Worm (Caenorhabditis elegans) whole organism, midembryonic: ENCODE measurements around the gene cah-4.

Source experiments
- T22C8.4 ChIP-seq: fragments of 200-800 bp; sonication (Bioruptor generic); IDR thresholded peaks from 2 replicates; pipeline ENCODE4 v1.3.6; 2022; ENCODE audit warnings: missing genetic modification characterization, missing compliant biosample characterization
- cog-1 ChIP-seq: sonication (generic microtip); optimal IDR thresholded peaks from 2 replicates; lab custom pipeline; 2016; ENCODE audit warnings: missing genetic modification characterization, missing compliant biosample characterization
- ref-1 ChIP-seq: fragments of 200-800 bp; sonication (Bioruptor generic); conservative IDR thresholded peaks from 2 replicates; pipeline ENCODE4 v1.3.6; 2022; ENCODE audit warnings: missing genetic modification reagents, missing genetic modification characterization, missing compliant biosample characterization
- ztf-29 ChIP-seq: fragments of 200-800 bp; sonication (Bioruptor generic); IDR thresholded peaks from 2 replicates; pipeline ENCODE4 v1.3.6; 2022; ENCODE audit warnings: missing genetic modification reagents, missing genetic modification characterization, missing compliant biosample characterization

- TF ChIP-seq T22C8.4 (GFP tag; lab: Robert Waterston, UW): no peak
- no peak for TF ChIP-seq ref-1 (GFP tag; lab: Robert Waterston, UW)
- no peak for TF ChIP-seq ztf-29 (GFP tag; lab: Robert Waterston, UW)
- TF ChIP-seq cog-1 (tag; lab: Kevin White, UChicago): no peak
Measured at ce11 chrX:13505201-13505600, 37.2 kb upstream of the cah-4 start.
